Worm (Caenorhabditis elegans) whole organism, L2 larva: Measurements from ENCODE around the gene nep-12.

Experiments
- C34F6.9 ChIP-seq: fragments of 150-350 bp; optimal IDR thresholded peaks from 2 replicates; lab custom pipeline; 2014; ENCODE audit warnings: missing biosample characterization, missing genetic modification characterization
- F13H6.1 ChIP-seq: sonication (generic microtip); optimal IDR thresholded peaks from 2 replicates; lab custom pipeline; 2016; ENCODE audit warnings: missing genetic modification characterization, missing compliant biosample characterization
- Y55F3AM.14 ChIP-seq: fragments of 200-800 bp; sonication (Bioruptor generic); optimal IDR thresholded peaks from 2 replicates; lab custom pipeline; 2018; ENCODE audit warnings: mild to moderate bottlenecking, missing genetic modification characterization, missing compliant biosample characterization
- ZK546.5 ChIP-seq: sonication (generic microtip); optimal IDR thresholded peaks from 2 replicates; lab custom pipeline; 2017; ENCODE audit warnings: missing biosample characterization, missing genetic modification characterization
- aly-2 ChIP-seq: fragments of 150-350 bp; optimal IDR thresholded peaks from 2 replicates; lab custom pipeline; 2014; ENCODE audit warnings: missing biosample characterization, missing genetic modification characterization
- ceh-82 ChIP-seq: fragments of 150-350 bp; optimal IDR thresholded peaks from 2 replicates; lab custom pipeline; 2014; ENCODE audit warnings: missing biosample characterization, missing genetic modification characterization
- crh-2 ChIP-seq: sonication (generic microtip); optimal IDR thresholded peaks from 2 replicates; lab custom pipeline; 2017; ENCODE audit warnings: missing biosample characterization, missing genetic modification characterization
- dmd-4 ChIP-seq: sonication (generic microtip); optimal IDR thresholded peaks from 2 replicates; lab custom pipeline; 2017; ENCODE audit warnings: missing biosample characterization, missing genetic modification characterization
- egl-27 ChIP-seq: sonication (generic microtip); optimal IDR thresholded peaks from 3 replicates; lab custom pipeline; 2017; ENCODE audit warnings: missing biosample characterization, missing genetic modification reagents, missing genetic modification characterization
- elt-1 ChIP-seq: fragments of 150-350 bp; optimal IDR thresholded peaks from 2 replicates; lab custom pipeline; 2014; ENCODE audit warnings: missing biosample characterization, missing genetic modification characterization
- elt-3 ChIP-seq: sonication (generic microtip); optimal IDR thresholded peaks from 2 replicates; lab custom pipeline; 2017; ENCODE audit warnings: missing biosample characterization, missing genetic modification characterization
- fos-1 ChIP-seq: fragments of 150-350 bp; optimal IDR thresholded peaks from 2 replicates; lab custom pipeline; 2014; ENCODE audit warnings: missing biosample characterization, missing genetic modification characterization
- gmeb-1 ChIP-seq: fragments of 150-350 bp; optimal IDR thresholded peaks from 2 replicates; lab custom pipeline; 2014; ENCODE audit warnings: missing biosample characterization, missing genetic modification characterization
- lin-39 ChIP-seq: fragments of 150-350 bp; optimal IDR thresholded peaks from 2 replicates; lab custom pipeline; 2014; ENCODE audit warnings: missing biosample characterization, missing genetic modification reagents, missing genetic modification characterization
- lsy-2 ChIP-seq, 2 experiments: fragments of 150-350 bp in 1 of 2; sonication (generic microtip) in 1 of 2; optimal IDR thresholded peaks; 2 replicates each; lab custom pipeline; 2014 to 2017; ENCODE audit warnings: missing biosample characterization in 2 of 2, missing genetic modification characterization in 2 of 2
- mab-5 ChIP-seq: fragments of 150-350 bp; optimal IDR thresholded peaks from 2 replicates; lab custom pipeline; 2014; ENCODE audit warnings: missing biosample characterization, missing genetic modification characterization
- mbf-1 ChIP-seq: sonication (generic microtip); optimal IDR thresholded peaks from 2 replicates; lab custom pipeline; 2017; ENCODE audit warnings: missing biosample characterization, missing genetic modification characterization
- nhr-10 ChIP-seq: sonication (generic microtip); optimal IDR thresholded peaks from 2 replicates; lab custom pipeline; 2017; ENCODE audit warnings: missing biosample characterization, missing genetic modification characterization
- nhr-11 ChIP-seq: fragments of 150-350 bp; optimal IDR thresholded peaks from 2 replicates; lab custom pipeline; 2014; ENCODE audit warnings: missing biosample characterization, missing genetic modification characterization
- nhr-12 ChIP-seq: fragments of 150-350 bp; optimal IDR thresholded peaks from 2 replicates; lab custom pipeline; 2014; ENCODE audit warnings: missing biosample characterization, missing genetic modification characterization
- nhr-237 ChIP-seq: fragments of 150-350 bp; optimal IDR thresholded peaks from 2 replicates; lab custom pipeline; 2014; ENCODE audit warnings: missing biosample characterization, missing genetic modification characterization
- nhr-6 ChIP-seq: fragments of 150-350 bp; optimal IDR thresholded peaks from 2 replicates; lab custom pipeline; 2014; ENCODE audit warnings: missing biosample characterization, missing genetic modification characterization
- peb-1 ChIP-seq: fragments of 150-350 bp; optimal IDR thresholded peaks from 2 replicates; lab custom pipeline; 2014; ENCODE audit warnings: missing biosample characterization, missing genetic modification characterization
- sem-4 ChIP-seq: fragments of 150-350 bp; optimal IDR thresholded peaks from 2 replicates; lab custom pipeline; 2014; ENCODE audit warnings: missing biosample characterization, missing genetic modification reagents, missing genetic modification characterization
- sma-3 ChIP-seq: sonication (generic microtip); optimal IDR thresholded peaks from 2 replicates; lab custom pipeline; 2016; ENCODE audit warnings: missing genetic modification reagents, missing genetic modification characterization, missing compliant biosample characterization
- sma-9 ChIP-seq, 2 experiments: fragments of 150-350 bp in 1 of 2; sonication (generic microtip) in 1 of 2; optimal IDR thresholded peaks; 2 replicates each; lab custom pipeline; 2014 to 2016; ENCODE audit warnings: missing genetic modification characterization in 2 of 2, mild to moderate bottlenecking in 1 of 2, missing biosample characterization in 1 of 2, missing compliant biosample characterization in 1 of 2, missing genetic modification reagents in 1 of 2, moderate library complexity in 1 of 2
- snpc-4 ChIP-seq: fragments of 150-350 bp; optimal IDR thresholded peaks from 2 replicates; lab custom pipeline; 2014; ENCODE audit warnings: missing biosample characterization, missing genetic modification characterization
- unc-62 ChIP-seq: fragments of 150-350 bp; optimal IDR thresholded peaks from 2 replicates; lab custom pipeline; 2014; ENCODE audit warnings: missing biosample characterization, missing genetic modification reagents, missing genetic modification characterization
- ztf-1 ChIP-seq: fragments of 200-800 bp; sonication (Bioruptor generic); conservative IDR thresholded peaks from 2 replicates; pipeline ENCODE4 v1.3.6; 2022; ENCODE audit warnings: missing genetic modification characterization, missing compliant biosample characterization
- ztf-11 ChIP-seq: sonication (generic microtip); optimal IDR thresholded peaks from 2 replicates; lab custom pipeline; 2017; ENCODE audit warnings: missing biosample characterization, missing genetic modification characterization
- ztf-4 ChIP-seq: fragments of 150-350 bp; optimal IDR thresholded peaks from 2 replicates; lab custom pipeline; 2014; ENCODE audit warnings: missing biosample characterization, missing genetic modification characterization

nep-12 gene

DNA sequence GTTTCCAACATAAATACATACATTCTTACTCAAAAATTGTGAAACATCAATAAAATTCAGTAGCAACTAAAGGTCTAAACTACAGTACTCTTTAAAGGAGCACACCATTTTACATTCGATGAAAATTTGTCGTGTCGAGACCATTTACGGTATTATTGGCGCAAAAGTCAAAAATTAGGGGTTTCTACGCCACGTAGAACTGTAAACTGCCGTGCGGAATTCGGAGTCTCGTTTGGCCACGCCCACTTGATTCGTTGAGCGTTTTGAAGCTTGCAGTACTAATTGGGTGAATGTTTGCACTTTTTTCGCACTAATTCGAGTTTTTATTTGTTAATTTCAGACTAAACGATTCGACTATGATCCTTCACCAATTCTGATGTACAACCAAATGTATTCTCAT, 6.4 kb upstream of the nep-12 start:
- TF ChIP-seq mab-5 (no peak), dmd-4 (tag; lab: Kevin White, UChicago) (no peak), ceh-82 (no peak), peb-1 (tag; lab: Kevin White, UChicago) (no peak), elt-3 (tag; lab: Kevin White, UChicago) (no peak), snpc-4 (tag; lab: Kevin White, UChicago) (no peak), nhr-11 (tag; lab: Kevin White, UChicago) (no peak), aly-2 (tag; lab: Kevin White, UChicago) (no peak)

DNA sequence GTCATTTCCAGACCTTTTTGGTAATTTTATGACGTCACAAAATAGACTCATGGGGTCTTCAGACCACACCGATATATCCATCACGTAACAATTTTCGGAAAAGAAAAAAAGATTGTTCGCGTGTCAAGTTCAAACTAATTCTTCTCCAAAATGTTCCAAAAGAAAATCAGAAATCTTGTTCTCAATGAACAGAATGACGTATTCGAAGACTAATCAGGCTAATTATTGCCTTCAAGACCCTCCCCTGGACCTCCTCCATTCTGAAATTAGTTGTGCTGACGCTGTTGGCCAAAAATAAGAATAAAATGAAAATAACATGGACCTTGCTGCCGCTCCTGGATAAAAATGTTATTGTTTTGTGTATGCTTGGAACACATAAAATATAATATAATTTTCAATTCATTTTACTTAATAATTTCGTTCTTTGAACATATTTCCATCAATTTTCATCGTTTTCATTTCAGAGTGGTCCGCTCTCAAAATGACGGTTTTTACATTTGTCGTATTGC, 5.6 kb upstream of the nep-12 start, which contains the start of gene F26G1.15:
TSS of gene F26G1.15 (plus strand) at position 459 of the 509 bp plus-strand sequence.
- TF ChIP-seq sem-4 (tag; lab: Kevin White, UChicago) = no peak
- TF ChIP-seq ztf-11 (tag; lab: Kevin White, UChicago) = no peak
- TF ChIP-seq ztf-1 (GFP tag; lab: Robert Waterston, UW) = no peak
- TF ChIP-seq ceh-82 = no peak
- no peak for TF ChIP-seq F13H6.1
- no peak for TF ChIP-seq mbf-1 (tag; lab: Kevin White, UChicago)
- no peak for TF ChIP-seq nhr-10 (tag; lab: Kevin White, UChicago)
- no peak for TF ChIP-seq nhr-6 (tag; lab: Kevin White, UChicago)
- no peak for TF ChIP-seq ZK546.5 (tag; lab: Kevin White, UChicago)
- no peak for TF ChIP-seq snpc-4 (tag; lab: Kevin White, UChicago)
- no peak for TF ChIP-seq lsy-2 (tag; optimal IDR thresholded peaks at IDR 0.05; lab: Kevin White, UChicago)
- TF ChIP-seq lin-39 (tag; lab: Kevin White, UChicago) = no peak
- no peak for TF ChIP-seq sma-3 (GFP tag; lab: Kevin White, UChicago)

DNA sequence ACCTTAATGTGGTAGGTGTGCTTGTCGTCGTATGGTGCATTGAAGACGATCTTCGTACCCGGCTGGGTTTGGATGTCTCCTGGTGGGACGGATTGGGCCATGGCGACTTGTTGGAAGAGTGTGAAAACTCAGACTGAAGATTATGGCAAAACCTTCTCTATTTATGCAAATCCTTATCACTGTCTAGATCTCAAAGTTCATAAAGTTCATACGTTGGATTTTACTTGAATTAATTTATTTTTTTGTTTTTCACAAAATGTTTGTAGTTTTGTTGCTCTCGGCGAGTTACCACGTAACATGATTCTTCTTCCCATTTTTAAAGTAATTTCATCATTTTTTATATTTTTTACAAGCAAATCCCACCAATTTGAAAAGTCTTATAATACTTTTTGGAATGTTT, 1.8 kb upstream of the nep-12 start, which contains the start of gene msp-3:
TSS of gene msp-3 (minus strand) at position 101 of the 400 bp plus-strand sequence.
- TF ChIP-seq nhr-10 (tag; lab: Kevin White, UChicago) (no peak), elt-3 (tag; lab: Kevin White, UChicago) (no peak), ztf-1 (GFP tag; lab: Robert Waterston, UW) (no peak), ZK546.5 (tag; lab: Kevin White, UChicago) (no peak), elt-1 (no peak), mab-5 (no peak), Y55F3AM.14 (GFP tag; lab: Kevin White, UChicago) (no peak), egl-27 (tag; lab: Kevin White, UChicago) (no peak), lin-39 (tag; lab: Kevin White, UChicago) (no peak), nhr-12 (tag; lab: Kevin White, UChicago) (no peak), nhr-237 (tag; lab: Kevin White, UChicago) (no peak), snpc-4 (tag; lab: Kevin White, UChicago) (no peak), ztf-4 (tag; lab: Kevin White, UChicago) (no peak), lsy-2 (tag; optimal IDR thresholded peaks at IDR 0.05; lab: Kevin White, UChicago) (no peak)

DNA sequence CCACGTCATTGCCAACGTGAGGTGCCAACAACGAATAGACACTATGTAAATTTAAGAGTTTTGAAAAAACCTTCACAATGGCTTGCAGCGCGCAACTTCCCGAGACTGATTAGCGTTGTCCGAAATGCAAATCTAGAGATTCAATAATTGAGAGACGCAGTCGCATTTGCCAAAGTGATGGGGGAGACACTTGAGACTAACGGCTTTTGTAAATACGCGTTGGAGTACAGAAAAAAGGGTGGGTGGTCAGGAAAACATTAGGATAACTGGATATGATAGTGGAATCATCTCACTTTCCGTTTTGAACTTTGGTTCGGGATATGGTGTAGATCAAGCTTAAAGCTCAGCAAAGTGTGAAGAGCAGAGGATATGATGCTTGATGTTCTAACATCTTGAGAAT, 4.6 kb downstream of the nep-12 start:
- TF ChIP-seq gmeb-1 (tag; lab: Kevin White, UChicago) (no peak), sem-4 (tag; lab: Kevin White, UChicago) (no peak)

DNA sequence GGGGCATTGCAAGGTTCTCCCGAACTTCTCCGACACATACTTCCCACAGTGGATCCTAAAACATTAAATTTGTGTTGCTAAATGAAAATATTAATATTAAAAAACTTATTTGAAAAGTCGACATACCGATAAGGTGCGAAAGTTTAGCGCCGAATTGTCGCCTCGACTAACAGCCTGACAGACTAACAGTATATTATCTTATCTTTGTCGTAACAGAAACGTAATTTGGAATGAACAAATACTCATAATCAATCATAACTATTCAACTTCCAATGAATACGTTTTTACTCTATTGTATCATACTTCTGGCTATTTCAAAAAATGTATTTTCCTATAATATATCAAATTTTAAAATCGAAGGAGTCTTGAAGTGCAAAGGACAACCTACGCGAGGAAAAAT, 7.4 kb downstream of the nep-12 start, which contains the start of gene F26G1.11:
TSS of gene F26G1.11 (plus strand) at position 205 of the 400 bp plus-strand sequence.
- TF ChIP-seq crh-2 (tag; lab: Kevin White, UChicago) (peak; percentile 16), snpc-4 (tag; lab: Kevin White, UChicago) (no peak), sma-9 (GFP tag; optimal IDR thresholded peaks at IDR 0.05; lab: Kevin White, UChicago) (peak; percentile 18), sma-9 (tag; optimal IDR thresholded peaks at IDR 0.05; lab: Kevin White, UChicago) (no peak), fos-1 (tag; lab: Kevin White, UChicago) (peak; percentile 90)

DNA sequence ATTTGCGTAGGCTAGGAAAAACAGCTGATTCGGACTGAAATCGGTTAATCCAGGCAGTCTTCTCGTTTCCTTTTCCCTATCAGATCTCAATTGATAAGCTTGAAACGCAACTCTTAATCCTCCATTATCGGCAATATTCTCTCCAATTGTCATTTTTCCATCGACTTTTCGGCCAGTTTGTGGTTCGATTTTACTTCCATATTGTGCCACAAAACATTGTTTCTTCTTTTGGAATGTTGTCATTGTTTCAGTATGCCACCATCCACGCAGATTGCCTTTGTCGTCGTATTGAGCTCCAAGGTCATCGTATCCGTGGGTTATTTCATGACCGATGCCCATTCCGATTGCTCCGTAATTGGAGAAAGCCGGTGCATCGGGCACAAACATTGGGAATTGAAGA, 8.5 kb downstream of the nep-12 start:
- TF ChIP-seq ceh-82 (no peak), unc-62 (GFP tag; lab: Kevin White, UChicago) (no peak), F13H6.1 (no peak), C34F6.9 (no peak)
